Worm (Caenorhabditis elegans): ENCODE measurements around the gene set-1.
A peak's percentile ranks its signal among the peaks of the same experiment; 100 is the strongest.

set-1 gene

ce11 chrIII:6464113-6464571 lies 12.0 kb upstream of the set-1 start (continued):
- TF ChIP-seq lin-11 (tag; optimal IDR thresholded peaks at IDR 0.05) (no peak), ceh-18 (tag; optimal IDR thresholded peaks at IDR 0.05) (peak; percentile 83)

ce11 chrIII:6463679-6464078 lies 11.5 kb upstream of the set-1 start, which contains the start of gene dlc-1:
TSS of gene dlc-1 (minus strand) at chrIII:6463779.
- TF ChIP-seq nfya-1 (tag; optimal IDR thresholded peaks at IDR 0.05): no peak
- TF ChIP-seq ahr-1 (tag; optimal IDR thresholded peaks at IDR 0.05): no peak
- TF ChIP-seq hlh-15 (tag; optimal IDR thresholded peaks at IDR 0.05): no peak

ce11 chrIII:6462610-6463009 lies 10.4 kb upstream of the set-1 start, which contains the start of gene T26A5.8:
TSS of gene T26A5.8 (minus strand) at chrIII:6462856.
- TF ChIP-seq unc-42 (tag; optimal IDR thresholded peaks at IDR 0.05) (no peak), lin-11 (tag; optimal IDR thresholded peaks at IDR 0.05) (no peak), ceh-14 (tag; optimal IDR thresholded peaks at IDR 0.05) (no peak), unc-86 (tag; optimal IDR thresholded peaks at IDR 0.05) (no peak), unc-55 (GFP tag; optimal IDR thresholded peaks at IDR 0.05) (no peak), ztf-16 (tag; optimal IDR thresholded peaks at IDR 0.05) (no peak), hlh-13 (GFP tag; optimal IDR thresholded peaks at IDR 0.05) (no peak), ceh-48 (tag; optimal IDR thresholded peaks at IDR 0.05) (no peak), ahr-1 (tag; optimal IDR thresholded peaks at IDR 0.05) (no peak), dve-1 (tag; optimal IDR thresholded peaks at IDR 0.05) (no peak)

ce11 chrIII:6459820-6460219 lies 7.6 kb upstream of the set-1 start, which contains the start of gene algn-1:
TSS of gene algn-1 (plus strand) at chrIII:6460120.
- TF ChIP-seq ama-1 (optimal IDR thresholded peaks at IDR 0.05) (no peak), ztf-16 (tag; optimal IDR thresholded peaks at IDR 0.05) (no peak), C38D4.7 (GFP tag; optimal IDR thresholded peaks at IDR 0.05) (no peak), elt-2 (tag; optimal IDR thresholded peaks at IDR 0.05) (no peak), ceh-34 (tag; optimal IDR thresholded peaks at IDR 0.05) (no peak), ttx-3 (tag; optimal IDR thresholded peaks at IDR 0.05) (no peak), rnt-1 (tag; optimal IDR thresholded peaks at IDR 0.05) (no peak), unc-55 (GFP tag; optimal IDR thresholded peaks at IDR 0.05) (no peak), lin-11 (tag; optimal IDR thresholded peaks at IDR 0.05) (no peak), pag-3 (tag; optimal IDR thresholded peaks at IDR 0.05; ENCODE audit: borderline replicate concordance) (no peak), ceh-18 (tag; optimal IDR thresholded peaks at IDR 0.05) (no peak), pros-1 (tag; optimal IDR thresholded peaks at IDR 0.05) (no peak)

- TF ChIP-seq pha-2 (tag; optimal IDR thresholded peaks at IDR 0.05) (no peak), elt-2 (tag; optimal IDR thresholded peaks at IDR 0.05) (no peak), ets-4 (tag; optimal IDR thresholded peaks at IDR 0.05) (no peak), unc-55 (GFP tag; optimal IDR thresholded peaks at IDR 0.05) (no peak), ceh-24 (tag; optimal IDR thresholded peaks at IDR 0.05) (no peak), hlh-15 (tag; optimal IDR thresholded peaks at IDR 0.05) (no peak), hlh-8 (tag; optimal IDR thresholded peaks at IDR 0.05) (no peak), C08G9.2 (tag; optimal IDR thresholded peaks at IDR 0.05) (no peak), lin-11 (tag; optimal IDR thresholded peaks at IDR 0.05) (no peak), npax-4 (tag; optimal IDR thresholded peaks at IDR 0.05) (no peak), rnt-1 (tag; optimal IDR thresholded peaks at IDR 0.05) (no peak), ceh-45 (GFP tag; IDR thresholded peaks at IDR 0.05) (no peak), dve-1 (tag; optimal IDR thresholded peaks at IDR 0.05) (no peak), F13H6.1 (tag; optimal IDR thresholded peaks at IDR 0.05) (no peak), ceh-31 (tag; optimal IDR thresholded peaks at IDR 0.05) (no peak), unc-3 (GFP tag; conservative IDR thresholded peaks at IDR 0.05) (no peak), unc-3 (tag; optimal IDR thresholded peaks at IDR 0.05) (no peak), ref-2 (tag; optimal IDR thresholded peaks at IDR 0.05) (no peak), mec-3 (tag; optimal IDR thresholded peaks at IDR 0.05; ENCODE audit: borderline replicate concordance) (no peak)
Observed at ce11 chrIII:6454183-6454582, 2.0 kb upstream of the set-1 start, which contains the start of gene jhdm-1. TSS of gene jhdm-1 (plus strand) at chrIII:6454483.
